Fruit fly (Drosophila melanogaster) whole organism, embryonic: Measurements from ENCODE around the gene CG11598.

Experiments
- CG11560 ChIP-seq: fragments of 200-800 bp; sonication (Bioruptor generic); IDR thresholded peaks from 3 replicates; pipeline ENCODE4 v1.3.6; 2022; ENCODE audit warnings: missing biosample characterization, missing genetic modification characterization
- CG12155 ChIP-seq: fragments of 200-800 bp; sonication (Bioruptor generic); optimal IDR thresholded peaks from 3 replicates; lab custom pipeline; 2016; ENCODE audit warnings: missing biosample characterization, missing genetic modification characterization
- CG14050 ChIP-seq: fragments of 200-800 bp; sonication (Bioruptor generic); IDR thresholded peaks from 3 replicates; pipeline ENCODE4 v1.3.6; 2022; ENCODE audit warnings: missing biosample characterization, missing genetic modification characterization
- CG1529 ChIP-seq: fragments of 200-800 bp; sonication (Bioruptor generic); optimal IDR thresholded peaks from 3 replicates; lab custom pipeline; 2018; ENCODE audit warnings: missing biosample characterization, missing genetic modification characterization
- CG17361 ChIP-seq: fragments of 200-800 bp; sonication (Bioruptor generic); IDR thresholded peaks from 3 replicates; pipeline ENCODE4 v1.3.6; 2022; ENCODE audit warnings: missing biosample characterization, missing genetic modification characterization
- CG18262 ChIP-seq: fragments of 200-800 bp; optimal IDR thresholded peaks from 3 replicates; lab custom pipeline; 2019; ENCODE audit warnings: missing biosample characterization, mild to moderate bottlenecking, missing genetic modification characterization, moderate library complexity
- CG18764 ChIP-seq: fragments of 200-800 bp; sonication (Bioruptor generic); optimal IDR thresholded peaks from 3 replicates; lab custom pipeline; 2016; ENCODE audit warnings: missing biosample characterization, missing genetic modification characterization
- CG31224 ChIP-seq: fragments of 200-800 bp; sonication (Bioruptor generic); IDR thresholded peaks from 2 replicates; pipeline ENCODE4 v1.3.6; 2022; ENCODE audit warnings: missing biosample characterization, missing genetic modification characterization
- CG31365 ChIP-seq: fragments of 200-800 bp; sonication (Bioruptor generic); optimal IDR thresholded peaks from 2 replicates; lab custom pipeline; 2018; ENCODE audit warnings: missing biosample characterization, mild to moderate bottlenecking, missing genetic modification characterization
- CG31441 ChIP-seq: fragments of 200-800 bp; sonication (Bioruptor generic); IDR thresholded peaks from 2 replicates; pipeline ENCODE4 v1.3.6; 2022; ENCODE audit warnings: missing biosample characterization, missing genetic modification characterization
- CG3281 ChIP-seq: fragments of 200-800 bp; sonication (Bioruptor generic); optimal IDR thresholded peaks from 3 replicates; lab custom pipeline; 2017; ENCODE audit warnings: missing biosample characterization, mild to moderate bottlenecking, missing genetic modification characterization
- CG3407 ChIP-seq: fragments of 200-800 bp; sonication (Bioruptor generic); optimal IDR thresholded peaks from 2 replicates; lab custom pipeline; 2018; ENCODE audit warnings: missing biosample characterization, mild to moderate bottlenecking, missing genetic modification characterization
- CG3726 ChIP-seq: fragments of 200-800 bp; sonication (Bioruptor generic); IDR thresholded peaks from 3 replicates; pipeline ENCODE4, ENCODE4 v1.3.6; 2022; ENCODE audit warnings: missing biosample characterization, missing genetic modification characterization
- CG4617 ChIP-seq: fragments of 200-800 bp; sonication (Bioruptor generic); optimal IDR thresholded peaks from 3 replicates; lab custom pipeline; 2016; ENCODE audit warnings: missing biosample characterization, missing genetic modification characterization, borderline replicate concordance
- CG6689 ChIP-seq: fragments of 200-800 bp; sonication (Bioruptor generic); IDR thresholded peaks from 2 replicates; pipeline ENCODE4 v1.3.6; 2022; ENCODE audit warnings: missing biosample characterization, missing genetic modification characterization
- CG9797 ChIP-seq: fragments of 200-800 bp; sonication (Bioruptor generic); optimal IDR thresholded peaks from 3 replicates; lab custom pipeline; 2018; ENCODE audit warnings: missing biosample characterization, mild to moderate bottlenecking, missing genetic modification characterization
- Dad ChIP-seq: fragments of 200-800 bp; sonication (Bioruptor generic); optimal IDR thresholded peaks from 3 replicates; lab custom pipeline; 2016; ENCODE audit warnings: missing biosample characterization, missing genetic modification characterization
- Dll ChIP-seq: fragments of 200-800 bp; sonication (Bioruptor generic); IDR thresholded peaks from 4 replicates; pipeline ENCODE4 v1.3.6; 2022; ENCODE audit warnings: missing biosample characterization, missing genetic modification characterization; ENCODE audit not compliant: partially characterized antibody
- ERR ChIP-seq: fragments of 200-800 bp; sonication (Bioruptor generic); optimal IDR thresholded peaks from 2 replicates; lab custom pipeline; 2016; ENCODE audit warnings: missing biosample characterization, missing genetic modification characterization
- Elba2 ChIP-seq: fragments of 200-800 bp; sonication (Bioruptor generic); optimal IDR thresholded peaks from 3 replicates; lab custom pipeline; 2016; ENCODE audit warnings: missing biosample characterization, missing genetic modification characterization
- Ets65A ChIP-seq: fragments of 200-800 bp; sonication (Bioruptor generic); peaks from one replicate; lab custom pipeline; 2016; ENCODE audit warnings: missing biosample characterization, missing genetic modification characterization
- GATAe ChIP-seq: fragments of 200-800 bp; sonication (Bioruptor generic); conservative IDR thresholded peaks from 2 replicates; pipeline ENCODE4 v1.3.6; 2022; ENCODE audit warnings: missing biosample characterization, missing genetic modification characterization
- H15 ChIP-seq: fragments of 200-800 bp; sonication (Bioruptor generic); IDR thresholded peaks from 3 replicates; pipeline ENCODE4 v1.3.6; 2022; ENCODE audit warnings: missing biosample characterization, missing genetic modification characterization
- Hr3 ChIP-seq: fragments of 200-800 bp; sonication (Bioruptor generic); optimal IDR thresholded peaks from 3 replicates; lab custom pipeline; 2016; ENCODE audit warnings: missing biosample characterization, missing genetic modification characterization
- Mad ChIP-seq: fragments of 200-800 bp; sonication (Bioruptor generic); optimal IDR thresholded peaks from 2 replicates; lab custom pipeline; 2016; ENCODE audit warnings: missing biosample characterization, missing genetic modification characterization
- NC2α ChIP-seq: fragments of 200-800 bp; sonication (Bioruptor generic); optimal IDR thresholded peaks from 2 replicates; lab custom pipeline; 2016; ENCODE audit warnings: missing biosample characterization, missing genetic modification characterization
- Pdp1 ChIP-seq, 2 experiments: fragments of 200-800 bp; sonication (Bioruptor generic); optimal IDR thresholded peaks; 3 replicates each; lab custom pipeline; 2016; ENCODE audit warnings: missing biosample characterization in 2 of 2, missing genetic modification characterization in 2 of 2, mild to moderate bottlenecking in 1 of 2, moderate library complexity in 1 of 2
- Sin3A ChIP-seq: fragments of >200 bp; optimal IDR thresholded peaks from 2 replicates; lab custom pipeline; 2018
- Sry-β ChIP-seq: fragments of 200-800 bp; sonication (Bioruptor generic); optimal IDR thresholded peaks from 2 replicates; lab custom pipeline; 2018; ENCODE audit warnings: missing biosample characterization, mild to moderate bottlenecking, missing genetic modification characterization, moderate library complexity
- Ssrp ChIP-seq: fragments of 200-800 bp; sonication (Bioruptor generic); optimal IDR thresholded peaks from 2 replicates; lab custom pipeline; 2018; ENCODE audit warnings: missing biosample characterization, mild to moderate bottlenecking, missing genetic modification characterization, moderate library complexity
- Stat92E ChIP-seq, 3 experiments: fragments of >200 bp in 2 of 3; fragments of 200-800 bp in 1 of 3; sonication (Bioruptor generic) in 1 of 3; optimal IDR thresholded peaks; 2 replicates each; lab custom pipeline; 2017 to 2019; ENCODE audit warnings: missing biosample characterization in 3 of 3, missing genetic modification characterization in 3 of 3, mild to moderate bottlenecking in 1 of 3, moderate library complexity in 1 of 3
- TFAM ChIP-seq: fragments of 200-800 bp; sonication (Bioruptor generic); optimal IDR thresholded peaks from 2 replicates; lab custom pipeline; 2017; ENCODE audit warnings: missing biosample characterization, missing genetic modification characterization, inconsistent platforms
- bigmax ChIP-seq: fragments of 200-800 bp; sonication (Bioruptor generic); optimal IDR thresholded peaks from 2 replicates; lab custom pipeline; 2018; ENCODE audit warnings: missing biosample characterization, mild to moderate bottlenecking, missing genetic modification characterization
- br ChIP-seq: fragments of >200 bp; optimal IDR thresholded peaks from 2 replicates; lab custom pipeline; 2017
- bsh ChIP-seq, 2 experiments: fragments of 200-800 bp; sonication (Bioruptor generic); optimal IDR thresholded peaks; 2 replicates each; lab custom pipeline; 2017 to 2018; ENCODE audit warnings: mild to moderate bottlenecking in 2 of 2, missing biosample characterization in 2 of 2, missing genetic modification characterization in 2 of 2, moderate library complexity in 1 of 2
- corto ChIP-seq: fragments of 200-800 bp; sonication (Bioruptor generic); optimal IDR thresholded peaks from 2 replicates; lab custom pipeline; 2016; ENCODE audit warnings: missing biosample characterization, mild to moderate bottlenecking, missing genetic modification characterization, moderate library complexity
- ems ChIP-seq: fragments of 200-800 bp; sonication (Bioruptor generic); optimal IDR thresholded peaks from 3 replicates; lab custom pipeline; 2016; ENCODE audit warnings: missing biosample characterization, missing genetic modification characterization
- fd64A ChIP-seq: fragments of 200-800 bp; sonication (Bioruptor generic); optimal IDR thresholded peaks from 3 replicates; lab custom pipeline; 2018; ENCODE audit warnings: missing biosample characterization, mild to moderate bottlenecking, missing genetic modification characterization
- knrl ChIP-seq: fragments of 200-800 bp; sonication (Bioruptor generic); IDR thresholded peaks from 3 replicates; pipeline ENCODE4 v1.3.6; 2022; ENCODE audit warnings: missing biosample characterization, missing genetic modification characterization; ENCODE audit not compliant: partially characterized antibody
- lbe ChIP-seq: fragments of 200-800 bp; sonication (Bioruptor generic); optimal IDR thresholded peaks from 2 replicates; lab custom pipeline; 2016; ENCODE audit warnings: missing biosample characterization, mild to moderate bottlenecking, missing genetic modification characterization
- nau ChIP-seq: fragments of 200-800 bp; sonication (Bioruptor generic); optimal IDR thresholded peaks from 3 replicates; lab custom pipeline; 2017; ENCODE audit warnings: missing biosample characterization, mild to moderate bottlenecking, missing genetic modification characterization, missing genetic modification reagents
- onecut ChIP-seq: fragments of 200-800 bp; sonication (Bioruptor generic); IDR thresholded peaks from 2 replicates; pipeline ENCODE4 v1.3.6; 2022; ENCODE audit warnings: missing biosample characterization, missing genetic modification characterization
- pfk ChIP-seq: fragments of 200-800 bp; sonication (Bioruptor generic); optimal IDR thresholded peaks from 2 replicates; lab custom pipeline; 2018; ENCODE audit warnings: missing biosample characterization, mild to moderate bottlenecking, missing genetic modification characterization, moderate library complexity
- prd ChIP-seq, 3 experiments: fragments of >200 bp in 2 of 3; fragments of 200-800 bp in 1 of 3; sonication (Bioruptor generic) in 1 of 3; optimal IDR thresholded peaks in 2 of 3; IDR thresholded peaks in 1 of 3; 2 replicates in 2 of 3; 3 replicates in 1 of 3; pipeline versions ENCODE4 v1.3.6 to Lab custom; 2017 to 2022; ENCODE audit warnings: missing biosample characterization in 1 of 3, missing genetic modification characterization in 1 of 3
- schlank ChIP-seq: fragments of 200-800 bp; sonication (Bioruptor generic); optimal IDR thresholded peaks from 2 replicates; lab custom pipeline; 2018; ENCODE audit warnings: missing biosample characterization, mild to moderate bottlenecking, missing genetic modification characterization
- sisA ChIP-seq: fragments of 200-800 bp; sonication (Bioruptor generic); IDR thresholded peaks from 2 replicates; pipeline ENCODE4 v1.3.6; 2022; ENCODE audit warnings: missing biosample characterization, missing genetic modification characterization
- slp2 ChIP-seq: fragments of 200-800 bp; sonication (Bioruptor generic); optimal IDR thresholded peaks from 2 replicates; lab custom pipeline; 2016; ENCODE audit warnings: missing biosample characterization, missing genetic modification characterization
- sob ChIP-seq: fragments of 200-800 bp; sonication (Bioruptor generic); IDR thresholded peaks from 2 replicates; pipeline ENCODE4 v1.3.6; 2022; ENCODE audit warnings: missing biosample characterization, missing genetic modification characterization
- tap ChIP-seq: fragments of 200-800 bp; optimal IDR thresholded peaks from 3 replicates; lab custom pipeline; 2019; ENCODE audit warnings: missing biosample characterization, mild to moderate bottlenecking, missing genetic modification characterization, moderate library complexity
- twi ChIP-seq: fragments of 200-800 bp; optimal IDR thresholded peaks from 2 replicates; lab custom pipeline; 2019; ENCODE audit warnings: missing biosample characterization, mild to moderate bottlenecking, missing genetic modification characterization, moderate library complexity
- vnd ChIP-seq: fragments of 200-800 bp; sonication (Bioruptor generic); IDR thresholded peaks from 3 replicates; pipeline ENCODE4 v1.3.6; 2022; ENCODE audit warnings: missing biosample characterization, missing genetic modification characterization; ENCODE audit not compliant: partially characterized antibody

CG11598 gene

dm6 chr3R:12627691-12628148, 7.0 kb upstream of the CG11598 start, which contains the start of the genes Vha55 and Snx3 (continued):
- TF ChIP-seq vnd (GFP tag; lab: Robert Waterston, UW) (no peak), CG11560 (tag; lab: Robert Waterston, UW) (no peak), pfk (GFP tag; lab: Kevin White, UChicago) (no peak), CG31365 (peak; percentile 52), CG12155 (peak; percentile 88), CG3407 (GFP tag; lab: Kevin White, UChicago) (no peak), CG1529 (no peak), CG14050 (GFP tag; lab: Robert Waterston, UW) (no peak), GATAe (no peak), CG17361 (GFP tag; lab: Robert Waterston, UW) (no peak), CG31224 (GFP tag; lab: Robert Waterston, UW) (no peak), prd (optimal IDR thresholded peaks at IDR 0.05; lab: Kevin White, UChicago) (no peak), prd (GFP tag; IDR thresholded peaks at IDR 0.05; lab: Robert Waterston, UW) (no peak), Sry-β (GFP tag; lab: Kevin White, UChicago) (no peak), CG18262 (tag; lab: Kevin White, UChicago) (peak; percentile 23), Dll (GFP tag; lab: Robert Waterston, UW) (no peak), CG9797 (peak; percentile 95), schlank (tag; lab: Kevin White, UChicago) (no peak), br (lab: Kevin White, UChicago) (no peak), Sin3A (peak; percentile 92), bigmax (GFP tag; lab: Kevin White, UChicago) (peak; percentile 57), corto (GFP tag; lab: Kevin White, UChicago) (no peak), twi (tag; lab: Kevin White, UChicago) (peak; percentile 54), CG6689 (GFP tag; lab: Robert Waterston, UW) (no peak), Ets65A (GFP tag; lab: Kevin White, UChicago) (peak; percentile 100), TFAM (GFP tag; lab: Kevin White, UChicago) (no peak), CG18764 (GFP tag; lab: Kevin White, UChicago) (peak; percentile 76), sob (GFP tag; lab: Robert Waterston, UW) (no peak), knrl (no peak), Hr3 (GFP tag; lab: Kevin White, UChicago) (peak; percentile 69), tap (no peak), CG31441 (GFP tag; lab: Robert Waterston, UW) (no peak), fd64A (GFP tag; lab: Kevin White, UChicago) (no peak), slp2 (GFP tag; lab: Kevin White, UChicago) (peak; percentile 27), Pdp1 (GFP tag; optimal IDR thresholded peaks at IDR 0.05; lab: Kevin White, UChicago) (peak; percentile 86 to 94), H15 (GFP tag; lab: Robert Waterston, UW) (no peak), bsh (GFP tag; optimal IDR thresholded peaks at IDR 0.05; lab: Kevin White, UChicago) (peak in 1 of 2 experiments; percentile 40), lbe (GFP tag; lab: Kevin White, UChicago) (peak; percentile 70), ERR (GFP tag; lab: Kevin White, UChicago) (peak; percentile 92), NC2α (GFP tag; lab: Kevin White, UChicago) (peak; percentile 60), onecut (GFP tag; lab: Robert Waterston, UW) (peak; percentile 37), Dad (GFP tag; lab: Kevin White, UChicago) (peak; percentile 89), CG4617 (GFP tag; lab: Kevin White, UChicago) (peak; percentile 74), nau (GFP tag; lab: Kevin White, UChicago) (no peak), CG3726 (GFP tag; lab: Robert Waterston, UW) (no peak), Stat92E (GFP tag; optimal IDR thresholded peaks at IDR 0.05; lab: Kevin White, UChicago) (peak in 1 of 3 experiments; percentile 77), Mad (GFP tag; lab: Kevin White, UChicago) (peak; percentile 71), Elba2 (GFP tag; lab: Kevin White, UChicago) (no peak), Ssrp (tag; lab: Kevin White, UChicago) (no peak), CG3281 (no peak), sisA (no peak), ems (GFP tag; lab: Kevin White, UChicago) (peak; percentile 66)
